Fruit fly (Drosophila melanogaster) whole organism, embryonic: ENCODE measurements around the gene mRpL14.

Experiments used
- Abd-B ChIP-seq: fragments of 200-800 bp; sonication (Bioruptor generic); optimal IDR thresholded peaks from 2 replicates; lab custom pipeline; 2018; ENCODE audit warnings: missing biosample characterization, mild to moderate bottlenecking, missing genetic modification characterization, moderate library complexity
- Adf1 ChIP-seq: fragments of 200-800 bp; sonication (Bioruptor generic); IDR thresholded peaks from 2 replicates; pipeline ENCODE4 v1.3.6; 2022; ENCODE audit warnings: missing biosample characterization, missing genetic modification characterization
- Asciz ChIP-seq: fragments of 200-800 bp; sonication (Bioruptor generic); optimal IDR thresholded peaks from 2 replicates; lab custom pipeline; 2017; ENCODE audit warnings: missing biosample characterization, mild to moderate bottlenecking, missing genetic modification characterization, missing genetic modification reagents
- Bgb ChIP-seq: fragments of 200-800 bp; sonication (Bioruptor generic); IDR thresholded peaks from 2 replicates; pipeline ENCODE4 v1.3.6; 2022; ENCODE audit warnings: missing biosample characterization, missing genetic modification characterization; ENCODE audit not compliant: partially characterized antibody
- Blimp-1 ChIP-seq: fragments of 200-800 bp; sonication (Bioruptor generic); optimal IDR thresholded peaks from 3 replicates; lab custom pipeline; 2018; ENCODE audit warnings: missing biosample characterization, missing genetic modification characterization, mild to moderate bottlenecking, moderate library complexity, missing genetic modification reagents
- BtbVII ChIP-seq: fragments of 200-800 bp; sonication (Bioruptor generic); optimal IDR thresholded peaks from 3 replicates; lab custom pipeline; 2017; ENCODE audit warnings: missing biosample characterization, mild to moderate bottlenecking, missing genetic modification characterization
- CG10209 ChIP-seq: fragments of 200-800 bp; sonication (Bioruptor generic); optimal IDR thresholded peaks from 3 replicates; lab custom pipeline; 2017; ENCODE audit warnings: missing biosample characterization, mild to moderate bottlenecking, missing genetic modification characterization, missing genetic modification reagents
- CG10543 ChIP-seq: fragments of 200-800 bp; sonication (Bioruptor generic); optimal IDR thresholded peaks from 3 replicates; lab custom pipeline; 2017; ENCODE audit warnings: missing biosample characterization, mild to moderate bottlenecking, missing genetic modification characterization, moderate library complexity
- CG11723 ChIP-seq: fragments of 200-800 bp; sonication (Bioruptor generic); optimal IDR thresholded peaks from 2 replicates; lab custom pipeline; 2017; ENCODE audit warnings: missing biosample characterization, mild to moderate bottlenecking, missing genetic modification characterization
- CG12659 ChIP-seq: fragments of 200-800 bp; sonication (Bioruptor generic); optimal IDR thresholded peaks from 3 replicates; lab custom pipeline; 2017; ENCODE audit warnings: mild to moderate bottlenecking, missing biosample characterization, missing genetic modification reagents, missing genetic modification characterization
- CG13287 ChIP-seq: fragments of 200-800 bp; sonication (Bioruptor generic); IDR thresholded peaks from 2 replicates; pipeline ENCODE4 v1.3.6; 2022; ENCODE audit warnings: missing biosample characterization, missing genetic modification characterization; ENCODE audit not compliant: partially characterized antibody
- CG14965 ChIP-seq: fragments of 200-800 bp; sonication (Bioruptor generic); optimal IDR thresholded peaks from 2 replicates; lab custom pipeline; 2016; ENCODE audit warnings: missing biosample characterization, missing genetic modification characterization, borderline replicate concordance
- CG1529 ChIP-seq: fragments of 200-800 bp; sonication (Bioruptor generic); optimal IDR thresholded peaks from 3 replicates; lab custom pipeline; 2018; ENCODE audit warnings: missing biosample characterization, missing genetic modification characterization
- CG17361 ChIP-seq: fragments of 200-800 bp; sonication (Bioruptor generic); IDR thresholded peaks from 3 replicates; pipeline ENCODE4 v1.3.6; 2022; ENCODE audit warnings: missing biosample characterization, missing genetic modification characterization
- CG1792 ChIP-seq: fragments of 200-800 bp; sonication (Bioruptor generic); optimal IDR thresholded peaks from 2 replicates; lab custom pipeline; 2016; ENCODE audit warnings: missing biosample characterization, missing genetic modification characterization
- CG2889 ChIP-seq: fragments of 200-800 bp; sonication (Bioruptor generic); IDR thresholded peaks from 3 replicates; pipeline ENCODE4 v1.3.6; 2022; ENCODE audit warnings: missing biosample characterization, missing genetic modification characterization
- CG33213 ChIP-seq: fragments of 200-800 bp; sonication (Bioruptor generic); optimal IDR thresholded peaks from 3 replicates; lab custom pipeline; 2016; ENCODE audit warnings: missing biosample characterization, missing genetic modification characterization
- CG4360 ChIP-seq: fragments of 200-800 bp; sonication (Bioruptor generic); IDR thresholded peaks from 2 replicates; pipeline ENCODE4 v1.3.6; 2022; ENCODE audit warnings: missing biosample characterization, missing genetic modification characterization
- CG6791 ChIP-seq: fragments of 200-800 bp; sonication (Bioruptor generic); IDR thresholded peaks from 3 replicates; pipeline ENCODE4 v1.3.6; 2022; ENCODE audit warnings: missing biosample characterization, missing genetic modification characterization; ENCODE audit not compliant: partially characterized antibody
- CG8290 ChIP-seq, 3 experiments: fragments of 200-800 bp; sonication (Bioruptor generic); optimal IDR thresholded peaks; 2 replicates each; lab custom pipeline; 2016 to 2019; ENCODE audit warnings: missing biosample characterization in 3 of 3, missing genetic modification characterization in 3 of 3, mild to moderate bottlenecking in 2 of 3, moderate library complexity in 1 of 3
- Dbx ChIP-seq: fragments of 200-800 bp; sonication (Bioruptor generic); IDR thresholded peaks from 3 replicates; pipeline ENCODE4 v1.3.6; 2022; ENCODE audit warnings: missing biosample characterization, missing genetic modification characterization
- Ets65A ChIP-seq: fragments of 200-800 bp; sonication (Bioruptor generic); peaks from one replicate; lab custom pipeline; 2016; ENCODE audit warnings: missing biosample characterization, missing genetic modification characterization
- Hand ChIP-seq: fragments of 200-800 bp; sonication (Bioruptor generic); optimal IDR thresholded peaks from 2 replicates; lab custom pipeline; 2017; ENCODE audit warnings: mild to moderate bottlenecking, missing biosample characterization, missing genetic modification reagents, missing genetic modification characterization
- Hr3 ChIP-seq: fragments of 200-800 bp; sonication (Bioruptor generic); optimal IDR thresholded peaks from 3 replicates; lab custom pipeline; 2016; ENCODE audit warnings: missing biosample characterization, missing genetic modification characterization
- Hsf ChIP-seq: fragments of 200-800 bp; sonication (Bioruptor generic); optimal IDR thresholded peaks from 3 replicates; lab custom pipeline; 2016; ENCODE audit warnings: missing biosample characterization, missing genetic modification characterization
- Kr ChIP-seq: fragments of 200-800 bp; sonication (Bioruptor generic); optimal IDR thresholded peaks from 2 replicates; lab custom pipeline; 2017; ENCODE audit warnings: missing biosample characterization, mild to moderate bottlenecking, missing genetic modification characterization
- MESR4 ChIP-seq: fragments of 200-800 bp; sonication (Bioruptor generic); optimal IDR thresholded peaks from 2 replicates; lab custom pipeline; 2018; ENCODE audit warnings: missing biosample characterization, mild to moderate bottlenecking, missing genetic modification characterization, moderate library complexity
- NC2α ChIP-seq: fragments of 200-800 bp; sonication (Bioruptor generic); optimal IDR thresholded peaks from 2 replicates; lab custom pipeline; 2016; ENCODE audit warnings: missing biosample characterization, missing genetic modification characterization
- Six4 ChIP-seq: fragments of 200-800 bp; sonication (Bioruptor generic); optimal IDR thresholded peaks from 2 replicates; lab custom pipeline; 2016; ENCODE audit warnings: missing biosample characterization, missing genetic modification characterization
- bbx ChIP-seq: fragments of 200-800 bp; sonication (Bioruptor generic); IDR thresholded peaks from 2 replicates; pipeline ENCODE4 v1.3.6; 2022; ENCODE audit warnings: missing biosample characterization, missing genetic modification characterization; ENCODE audit not compliant: partially characterized antibody
- chinmo ChIP-seq: fragments of 200-800 bp; sonication (Bioruptor generic); IDR thresholded peaks from 4 replicates; pipeline ENCODE4 v1.3.6; 2022; ENCODE audit warnings: missing biosample characterization, missing genetic modification characterization; ENCODE audit not compliant: partially characterized antibody
- corto ChIP-seq: fragments of 200-800 bp; sonication (Bioruptor generic); optimal IDR thresholded peaks from 2 replicates; lab custom pipeline; 2016; ENCODE audit warnings: missing biosample characterization, mild to moderate bottlenecking, missing genetic modification characterization, moderate library complexity
- emc ChIP-seq: fragments of 200-800 bp; sonication (Bioruptor generic); optimal IDR thresholded peaks from 2 replicates; lab custom pipeline; 2016; ENCODE audit warnings: missing biosample characterization, missing genetic modification characterization
- exex ChIP-seq: fragments of 200-800 bp; sonication (Bioruptor generic); optimal IDR thresholded peaks from 4 replicates; lab custom pipeline; 2018; ENCODE audit warnings: missing biosample characterization, mild to moderate bottlenecking, missing genetic modification characterization, moderate library complexity
- fd102C ChIP-seq: fragments of 200-800 bp; sonication (Bioruptor generic); optimal IDR thresholded peaks from 2 replicates; lab custom pipeline; 2018; ENCODE audit warnings: missing biosample characterization, mild to moderate bottlenecking, missing genetic modification characterization, moderate library complexity
- ftz-f1 ChIP-seq: fragments of 200-800 bp; sonication (Bioruptor generic); optimal IDR thresholded peaks from 2 replicates; lab custom pipeline; 2016; ENCODE audit warnings: missing biosample characterization, missing genetic modification characterization
- hbn ChIP-seq: fragments of 200-800 bp; sonication (Bioruptor generic); IDR thresholded peaks from 2 replicates; pipeline ENCODE4 v1.3.6; 2022; ENCODE audit warnings: missing biosample characterization, missing genetic modification characterization; ENCODE audit not compliant: partially characterized antibody
- jigr1 ChIP-seq: fragments of 200-800 bp; sonication (Bioruptor generic); IDR thresholded peaks from 3 replicates; pipeline ENCODE4 v1.3.6; 2022; ENCODE audit warnings: missing biosample characterization, missing genetic modification characterization
- nerfin-2 ChIP-seq: fragments of 200-800 bp; sonication (Bioruptor generic); IDR thresholded peaks from 2 replicates; pipeline ENCODE4 v1.3.6; 2022; ENCODE audit warnings: missing biosample characterization, missing genetic modification characterization; ENCODE audit not compliant: partially characterized antibody
- org-1 ChIP-seq: fragments of 200-800 bp; sonication (Bioruptor generic); optimal IDR thresholded peaks from 2 replicates; lab custom pipeline; 2017; ENCODE audit warnings: missing biosample characterization, missing genetic modification characterization
- pros ChIP-seq: fragments of 200-800 bp; sonication (Bioruptor generic); optimal IDR thresholded peaks from 3 replicates; lab custom pipeline; 2019; ENCODE audit warnings: missing biosample characterization, mild to moderate bottlenecking, missing genetic modification characterization, moderate library complexity
- sc ChIP-seq, 3 experiments: fragments of >200 bp in 2 of 3; fragments of 200-800 bp in 1 of 3; sonication (Bioruptor generic) in 1 of 3; optimal IDR thresholded peaks; 2 replicates in 2 of 3; 3 replicates in 1 of 3; lab custom pipeline; 2017; ENCODE audit warnings: mild to moderate bottlenecking in 1 of 3, missing biosample characterization in 1 of 3, missing genetic modification characterization in 1 of 3, missing genetic modification reagents in 1 of 3
- schlank ChIP-seq: fragments of 200-800 bp; sonication (Bioruptor generic); optimal IDR thresholded peaks from 2 replicates; lab custom pipeline; 2018; ENCODE audit warnings: missing biosample characterization, mild to moderate bottlenecking, missing genetic modification characterization
- sqz ChIP-seq: fragments of 200-800 bp; sonication (Bioruptor generic); optimal IDR thresholded peaks from 3 replicates; lab custom pipeline; 2018; ENCODE audit warnings: missing biosample characterization, mild to moderate bottlenecking, missing genetic modification characterization
- trem ChIP-seq: fragments of 200-800 bp; optimal IDR thresholded peaks from 3 replicates; lab custom pipeline; 2019; ENCODE audit warnings: missing biosample characterization, mild to moderate bottlenecking, missing genetic modification characterization, moderate library complexity
- vnd ChIP-seq: fragments of 200-800 bp; sonication (Bioruptor generic); IDR thresholded peaks from 3 replicates; pipeline ENCODE4 v1.3.6; 2022; ENCODE audit warnings: missing biosample characterization, missing genetic modification characterization; ENCODE audit not compliant: partially characterized antibody
- yki ChIP-seq: fragments of >200 bp; optimal IDR thresholded peaks from 3 replicates; lab custom pipeline; 2018

Gene mRpL14

dm6 chrX:2295435-2296229 lies 48.8 kb downstream of the mRpL14 start, which contains the start of gene Raf (continued):
- no peak for TF ChIP-seq CG17361 (GFP tag; lab: Robert Waterston, UW)
- no peak for TF ChIP-seq sqz
- TF ChIP-seq chinmo (GFP tag; lab: Robert Waterston, UW) = peak; percentile 37; the same call in 1 of the 4 replicates
- TF ChIP-seq CG8290 (GFP tag; optimal IDR thresholded peaks at IDR 0.05; lab: Kevin White, UChicago) = no peak
- no peak for TF ChIP-seq CG8290 (tag; optimal IDR thresholded peaks at IDR 0.05; lab: Kevin White, UChicago)
- no peak for TF ChIP-seq Hsf (GFP tag; lab: Kevin White, UChicago)
- no peak for TF ChIP-seq Bgb (GFP tag; lab: Robert Waterston, UW)
- no peak for TF ChIP-seq ftz-f1 (GFP tag; lab: Kevin White, UChicago)
- no peak for TF ChIP-seq hbn
- no peak for TF ChIP-seq nerfin-2
- TF ChIP-seq Blimp-1 (GFP tag; lab: Kevin White, UChicago) = no peak
- no peak for TF ChIP-seq org-1 (GFP tag; lab: Kevin White, UChicago)
- TF ChIP-seq schlank (tag; lab: Kevin White, UChicago) = no peak
- no peak for TF ChIP-seq CG12659 (GFP tag; lab: Kevin White, UChicago)
- no peak for TF ChIP-seq CG11723
- TF ChIP-seq CG14965 (GFP tag; lab: Kevin White, UChicago) = no peak
- TF ChIP-seq BtbVII (GFP tag; lab: Kevin White, UChicago) = no peak
- TF ChIP-seq yki = peak; percentile 31
- peak; percentile 51; the same call in 1 of the 2 replicates for TF ChIP-seq CG4360 (GFP tag; lab: Robert Waterston, UW)
- TF ChIP-seq bbx (GFP tag; lab: Robert Waterston, UW) = no peak
- 0 out of 3 replicates have a peak, but pooled peaks have one; percentile 40 for TF ChIP-seq Dbx (GFP tag; lab: Robert Waterston, UW)
- TF ChIP-seq exex (tag; lab: Kevin White, UChicago) = peak; percentile 61
- peak; percentile 19 for TF ChIP-seq pros
- no peak for TF ChIP-seq fd102C (GFP tag; lab: Kevin White, UChicago)
- TF ChIP-seq Ets65A (GFP tag; lab: Kevin White, UChicago) = no peak
- TF ChIP-seq CG1792 (GFP tag; lab: Kevin White, UChicago) = no peak
- TF ChIP-seq emc = no peak
- TF ChIP-seq CG33213 (GFP tag; lab: Kevin White, UChicago) = no peak
- no peak for TF ChIP-seq NC2α
- 0 out of 2 replicates have a peak, but pooled peaks have one; percentile 13 for TF ChIP-seq CG13287 (GFP tag; lab: Robert Waterston, UW)
- TF ChIP-seq Six4 (GFP tag; lab: Kevin White, UChicago) = no peak
- TF ChIP-seq Hr3 (GFP tag; lab: Kevin White, UChicago) = no peak
- TF ChIP-seq CG1529 (GFP tag; lab: Kevin White, UChicago) = no peak
- peak; percentile 71 for TF ChIP-seq Adf1 (GFP tag; lab: Robert Waterston, UW)
- 0 out of 3 replicates have a peak, but pooled peaks have one; percentile 30 for TF ChIP-seq CG6791 (GFP tag; lab: Robert Waterston, UW)
- TF ChIP-seq sc (optimal IDR thresholded peaks at IDR 0.05; lab: Kevin White, UChicago) = no peak
- TF ChIP-seq sc (GFP tag; optimal IDR thresholded peaks at IDR 0.05; lab: Kevin White, UChicago) = no peak
- TF ChIP-seq Abd-B = no peak
- no peak for TF ChIP-seq Hand (GFP tag; lab: Kevin White, UChicago)
- TF ChIP-seq CG10209 (GFP tag; lab: Kevin White, UChicago) = no peak
- no peak for TF ChIP-seq corto
- TF ChIP-seq vnd = 0 out of 3 replicates have a peak, but pooled peaks have one; percentile 20
- TF ChIP-seq CG10543 = no peak
- peak; percentile 78; the same call in 1 of the 3 replicates for TF ChIP-seq jigr1
- TF ChIP-seq MESR4 = no peak
- no peak for TF ChIP-seq Asciz (GFP tag; lab: Kevin White, UChicago)
- no peak for TF ChIP-seq trem (tag; lab: Kevin White, UChicago)
- TF ChIP-seq CG2889 (GFP tag; lab: Robert Waterston, UW) = peak; percentile 62; the same call in 1 of the 3 replicates
- TF ChIP-seq Kr (GFP tag; lab: Kevin White, UChicago) = peak; percentile 26
